Fruit fly (Drosophila melanogaster) whole organism, embryonic: ENCODE results near the gene Hf.

Experiments used
- Awh ChIP-seq: fragments of 200-800 bp; sonication (Bioruptor generic); IDR thresholded peaks from 2 replicates; pipeline ENCODE4, ENCODE4 v1.3.6; 2022; ENCODE audit warnings: missing biosample characterization, missing genetic modification characterization
- CG1024 ChIP-seq: fragments of 200-800 bp; sonication (Bioruptor generic); IDR thresholded peaks from 2 replicates; pipeline ENCODE4 v1.3.6; 2022; ENCODE audit warnings: missing biosample characterization, missing genetic modification characterization
- CG10543 ChIP-seq: fragments of 200-800 bp; sonication (Bioruptor generic); optimal IDR thresholded peaks from 3 replicates; lab custom pipeline; 2017; ENCODE audit warnings: missing biosample characterization, mild to moderate bottlenecking, missing genetic modification characterization, moderate library complexity
- CG11398 ChIP-seq: fragments of 200-800 bp; sonication (Bioruptor generic); optimal IDR thresholded peaks from 2 replicates; lab custom pipeline; 2016; ENCODE audit warnings: missing biosample characterization, missing genetic modification characterization
- CG12155 ChIP-seq: fragments of 200-800 bp; sonication (Bioruptor generic); optimal IDR thresholded peaks from 3 replicates; lab custom pipeline; 2016; ENCODE audit warnings: missing biosample characterization, missing genetic modification characterization
- CG12659 ChIP-seq: fragments of 200-800 bp; sonication (Bioruptor generic); optimal IDR thresholded peaks from 3 replicates; lab custom pipeline; 2017; ENCODE audit warnings: mild to moderate bottlenecking, missing biosample characterization, missing genetic modification reagents, missing genetic modification characterization
- CG13424 ChIP-seq: fragments of 200-800 bp; sonication (Bioruptor generic); optimal IDR thresholded peaks from 2 replicates; lab custom pipeline; 2019; ENCODE audit warnings: missing biosample characterization, mild to moderate bottlenecking, missing genetic modification characterization, moderate library complexity
- CG18262 ChIP-seq: fragments of 200-800 bp; optimal IDR thresholded peaks from 3 replicates; lab custom pipeline; 2019; ENCODE audit warnings: missing biosample characterization, mild to moderate bottlenecking, missing genetic modification characterization, moderate library complexity
- CG18619 ChIP-seq: fragments of 200-800 bp; sonication (Bioruptor generic); optimal IDR thresholded peaks from 3 replicates; lab custom pipeline; 2017; ENCODE audit warnings: missing biosample characterization, mild to moderate bottlenecking, missing genetic modification characterization
- CG3065 ChIP-seq: fragments of 200-800 bp; sonication (Bioruptor generic); optimal IDR thresholded peaks from 2 replicates; lab custom pipeline; 2016; ENCODE audit warnings: missing biosample characterization, missing genetic modification characterization
- CG31388 ChIP-seq: fragments of 200-800 bp; sonication (Bioruptor generic); optimal IDR thresholded peaks from 2 replicates; lab custom pipeline; 2016; ENCODE audit warnings: missing biosample characterization, missing genetic modification characterization
- CG3163 ChIP-seq: fragments of 200-800 bp; sonication (Bioruptor generic); optimal IDR thresholded peaks from 3 replicates; lab custom pipeline; 2016; ENCODE audit warnings: missing biosample characterization, missing genetic modification characterization
- CG3281 ChIP-seq: fragments of 200-800 bp; sonication (Bioruptor generic); optimal IDR thresholded peaks from 3 replicates; lab custom pipeline; 2017; ENCODE audit warnings: missing biosample characterization, mild to moderate bottlenecking, missing genetic modification characterization
- CG34376 ChIP-seq: fragments of 200-800 bp; sonication (Bioruptor generic); optimal IDR thresholded peaks from 2 replicates; lab custom pipeline; 2018; ENCODE audit warnings: missing biosample characterization, mild to moderate bottlenecking, missing genetic modification characterization
- CG34422 ChIP-seq: fragments of 200-800 bp; sonication (Bioruptor generic); IDR thresholded peaks from 3 replicates; pipeline ENCODE4 v1.3.6; 2022; ENCODE audit warnings: missing biosample characterization, missing genetic modification characterization
- CG3838 ChIP-seq: fragments of 200-800 bp; sonication (Bioruptor generic); optimal IDR thresholded peaks from 3 replicates; lab custom pipeline; 2016; ENCODE audit warnings: missing biosample characterization, missing genetic modification characterization
- CG4730 ChIP-seq: fragments of 200-800 bp; sonication (Bioruptor generic); IDR thresholded peaks from 2 replicates; pipeline ENCODE4 v1.3.6; 2022; ENCODE audit warnings: missing biosample characterization, missing genetic modification characterization
- CG6272 ChIP-seq: fragments of 200-800 bp; sonication (Bioruptor generic); IDR thresholded peaks from 2 replicates; pipeline ENCODE4 v1.3.6; 2022; ENCODE audit warnings: missing biosample characterization, missing genetic modification characterization
- CG7928 ChIP-seq: fragments of 200-800 bp; sonication (Bioruptor generic); optimal IDR thresholded peaks from 2 replicates; lab custom pipeline; 2017; ENCODE audit warnings: missing biosample characterization, mild to moderate bottlenecking, missing genetic modification characterization
- CG7987 ChIP-seq: fragments of 200-800 bp; sonication (Bioruptor generic); optimal IDR thresholded peaks from 2 replicates; lab custom pipeline; 2018; ENCODE audit warnings: missing biosample characterization, mild to moderate bottlenecking, missing genetic modification characterization, moderate library complexity
- D19A ChIP-seq: fragments of 200-800 bp; optimal IDR thresholded peaks from 3 replicates; lab custom pipeline; 2019; ENCODE audit warnings: missing biosample characterization, mild to moderate bottlenecking, missing genetic modification characterization, moderate library complexity
- D19B ChIP-seq: fragments of 200-800 bp; sonication (Bioruptor generic); optimal IDR thresholded peaks from 2 replicates; lab custom pipeline; 2017; ENCODE audit warnings: missing biosample characterization, mild to moderate bottlenecking, missing genetic modification characterization
- Dbx ChIP-seq: fragments of 200-800 bp; sonication (Bioruptor generic); IDR thresholded peaks from 3 replicates; pipeline ENCODE4 v1.3.6; 2022; ENCODE audit warnings: missing biosample characterization, missing genetic modification characterization
- Doc3 ChIP-seq: fragments of 200-800 bp; sonication (Bioruptor generic); IDR thresholded peaks from 3 replicates; pipeline ENCODE4 v1.3.6; 2022; ENCODE audit warnings: missing biosample characterization, missing genetic modification characterization; ENCODE audit not compliant: partially characterized antibody
- Eip74EF ChIP-seq, 2 experiments: fragments of 200-800 bp in 1 of 2; fragments of >200 bp in 1 of 2; sonication (Bioruptor generic) in 1 of 2; optimal IDR thresholded peaks; 2 replicates each; lab custom pipeline; 2017 to 2019; ENCODE audit warnings: missing biosample characterization in 2 of 2, missing genetic modification characterization in 2 of 2, mild to moderate bottlenecking in 1 of 2, moderate library complexity in 1 of 2
- Ets97D ChIP-seq: fragments of 200-800 bp; sonication (Bioruptor generic); optimal IDR thresholded peaks from 3 replicates; lab custom pipeline; 2016; ENCODE audit warnings: missing biosample characterization, missing genetic modification characterization
- HLHmδ ChIP-seq: fragments of 200-800 bp; sonication (Bioruptor generic); optimal IDR thresholded peaks from 2 replicates; lab custom pipeline; 2018; ENCODE audit warnings: missing biosample characterization, mild to moderate bottlenecking, missing genetic modification characterization, moderate library complexity
- HmgZ ChIP-seq: fragments of 200-800 bp; sonication (Bioruptor generic); optimal IDR thresholded peaks from 2 replicates; lab custom pipeline; 2018; ENCODE audit warnings: missing biosample characterization, mild to moderate bottlenecking, missing genetic modification characterization
- Kr ChIP-seq: fragments of 200-800 bp; sonication (Bioruptor generic); optimal IDR thresholded peaks from 2 replicates; lab custom pipeline; 2017; ENCODE audit warnings: missing biosample characterization, mild to moderate bottlenecking, missing genetic modification characterization
- Lim3 ChIP-seq: fragments of 200-800 bp; sonication (Bioruptor generic); IDR thresholded peaks from 2 replicates; pipeline ENCODE4 v1.3.6; 2022; ENCODE audit warnings: missing biosample characterization, missing genetic modification characterization
- Sox102F ChIP-seq: fragments of 200-800 bp; sonication (Bioruptor generic); optimal IDR thresholded peaks from 2 replicates; lab custom pipeline; 2018; ENCODE audit warnings: missing biosample characterization, mild to moderate bottlenecking, missing genetic modification characterization, moderate library complexity
- ash1 ChIP-seq: fragments of 200-800 bp; sonication (Bioruptor generic); optimal IDR thresholded peaks from 2 replicates; lab custom pipeline; 2018; ENCODE audit warnings: missing biosample characterization, mild to moderate bottlenecking, missing genetic modification characterization
- br ChIP-seq: fragments of >200 bp; optimal IDR thresholded peaks from 2 replicates; lab custom pipeline; 2017
- btn ChIP-seq: fragments of 200-800 bp; sonication (Bioruptor generic); optimal IDR thresholded peaks from 2 replicates; lab custom pipeline; 2016; ENCODE audit warnings: missing biosample characterization, missing genetic modification characterization
- croc ChIP-seq: fragments of 200-800 bp; sonication (Bioruptor generic); conservative IDR thresholded peaks from 3 replicates; pipeline ENCODE4 v1.3.6; 2022; ENCODE audit warnings: missing biosample characterization, missing genetic modification characterization
- da ChIP-seq: fragments of 200-800 bp; sonication (Bioruptor generic); optimal IDR thresholded peaks from 2 replicates; lab custom pipeline; 2016; ENCODE audit warnings: missing biosample characterization, missing genetic modification characterization
- exex ChIP-seq: fragments of 200-800 bp; sonication (Bioruptor generic); optimal IDR thresholded peaks from 4 replicates; lab custom pipeline; 2018; ENCODE audit warnings: missing biosample characterization, mild to moderate bottlenecking, missing genetic modification characterization, moderate library complexity
- gcm ChIP-seq: fragments of 200-800 bp; sonication (Bioruptor generic); optimal IDR thresholded peaks from 2 replicates; lab custom pipeline; 2019; ENCODE audit warnings: missing biosample characterization, mild to moderate bottlenecking, missing genetic modification characterization, moderate library complexity
- gfzf ChIP-seq: fragments of 200-800 bp; sonication (Bioruptor generic); optimal IDR thresholded peaks from 2 replicates; lab custom pipeline; 2016; ENCODE audit warnings: missing biosample characterization, mild to moderate bottlenecking, missing genetic modification characterization, moderate library complexity
- jumu ChIP-seq: fragments of 200-800 bp; sonication (Bioruptor generic); optimal IDR thresholded peaks from 3 replicates; lab custom pipeline; 2016; ENCODE audit warnings: missing biosample characterization, missing genetic modification characterization
- lmd ChIP-seq: fragments of 200-800 bp; sonication (Bioruptor generic); IDR thresholded peaks from 2 replicates; pipeline ENCODE4 v1.3.6; 2022; ENCODE audit warnings: missing biosample characterization, missing genetic modification characterization
- mirr ChIP-seq: fragments of 200-800 bp; sonication (Bioruptor generic); optimal IDR thresholded peaks from 3 replicates; lab custom pipeline; 2018; ENCODE audit warnings: missing biosample characterization, mild to moderate bottlenecking, missing genetic modification characterization
- peb ChIP-seq: fragments of 200-800 bp; sonication (Bioruptor generic); IDR thresholded peaks from 2 replicates; pipeline ENCODE4 v1.3.6; 2022; ENCODE audit warnings: missing biosample characterization, missing genetic modification characterization
- phol ChIP-seq: fragments of 200-800 bp; sonication (Bioruptor generic); optimal IDR thresholded peaks from 3 replicates; lab custom pipeline; 2018; ENCODE audit warnings: missing biosample characterization, mild to moderate bottlenecking, missing genetic modification characterization, moderate library complexity
- pum ChIP-seq: fragments of 200-800 bp; sonication (Bioruptor generic); optimal IDR thresholded peaks from 2 replicates; lab custom pipeline; 2016; ENCODE audit warnings: missing biosample characterization, missing genetic modification characterization
- sens ChIP-seq: fragments of 200-800 bp; sonication (Bioruptor generic); peaks from one replicate; lab custom pipeline; 2016; ENCODE audit warnings: missing biosample characterization, missing genetic modification characterization
- stc ChIP-seq: fragments of 200-800 bp; sonication (Bioruptor generic); IDR thresholded peaks from 2 replicates; pipeline ENCODE4 v1.3.6; 2022; ENCODE audit warnings: missing biosample characterization, missing genetic modification characterization
- tgo ChIP-seq: fragments of 200-800 bp; sonication (Bioruptor generic); IDR thresholded peaks from 3 replicates; pipeline ENCODE4 v1.3.6; 2022; ENCODE audit warnings: missing biosample characterization, missing genetic modification characterization
- toy ChIP-seq: fragments of 200-800 bp; sonication (Bioruptor generic); IDR thresholded peaks from 2 replicates; pipeline ENCODE4 v1.3.6; 2022; ENCODE audit warnings: missing biosample characterization, missing genetic modification characterization
- unpg ChIP-seq: fragments of 200-800 bp; sonication (Bioruptor generic); optimal IDR thresholded peaks from 3 replicates; lab custom pipeline; 2018; ENCODE audit warnings: missing biosample characterization, mild to moderate bottlenecking, missing genetic modification characterization, moderate library complexity
- wek ChIP-seq: fragments of 200-800 bp; sonication (Bioruptor generic); optimal IDR thresholded peaks from 3 replicates; lab custom pipeline; 2018; ENCODE audit warnings: missing biosample characterization, mild to moderate bottlenecking, missing genetic modification characterization, moderate library complexity
- zfh1 ChIP-seq: fragments of 200-800 bp; sonication (Bioruptor generic); IDR thresholded peaks from 3 replicates; pipeline ENCODE4 v1.3.6; 2022; ENCODE audit warnings: missing biosample characterization, missing genetic modification characterization

Hf gene

dm6 chr2L:19930102-19930501, 37.4 kb downstream of the Hf start (continued):
- TF ChIP-seq tgo (GFP tag; lab: Robert Waterston, UW): peak; percentile 26; the same call in 1 of the 3 replicates
- TF ChIP-seq CG6272 (GFP tag; lab: Robert Waterston, UW): no peak
- no peak for TF ChIP-seq D19B (GFP tag; lab: Kevin White, UChicago)
- TF ChIP-seq HLHmδ (GFP tag; lab: Kevin White, UChicago): no peak
- peak; percentile 55 for TF ChIP-seq phol (tag; lab: Kevin White, UChicago)
- no peak for TF ChIP-seq pum
- TF ChIP-seq stc (GFP tag; lab: Robert Waterston, UW): no peak
- TF ChIP-seq mirr: no peak
- no peak for TF ChIP-seq CG3065
- TF ChIP-seq CG34422 (GFP tag; lab: Robert Waterston, UW): no peak
- peak; percentile 23 for TF ChIP-seq D19A
- TF ChIP-seq peb (GFP tag; lab: Robert Waterston, UW): no peak
- TF ChIP-seq Eip74EF (GFP tag; optimal IDR thresholded peaks at IDR 0.05; lab: Kevin White, UChicago): peak in 1 of 2 experiments; percentile 4
- TF ChIP-seq br (lab: Kevin White, UChicago): no peak
- no peak for TF ChIP-seq CG3163 (GFP tag; lab: Kevin White, UChicago)
- no peak for TF ChIP-seq CG11398 (GFP tag; lab: Kevin White, UChicago)
- no peak for TF ChIP-seq jumu (GFP tag; lab: Kevin White, UChicago)
- no peak for TF ChIP-seq zfh1
- no peak for TF ChIP-seq CG3838
- TF ChIP-seq Awh (GFP tag; lab: Robert Waterston, UW): 0 out of 2 replicates have a peak, but pooled peaks have one; percentile 35
- TF ChIP-seq btn (GFP tag; lab: Kevin White, UChicago): no peak
- no peak for TF ChIP-seq CG12155 (GFP tag; lab: Kevin White, UChicago)
- TF ChIP-seq exex: peak; percentile 6
- TF ChIP-seq Ets97D: no peak
- peak; percentile 57 for TF ChIP-seq CG13424
- TF ChIP-seq lmd (GFP tag; lab: Robert Waterston, UW): peak; percentile 17; the same call in 1 of the 2 replicates
- TF ChIP-seq gcm: no peak
- no peak for TF ChIP-seq Doc3 (GFP tag; lab: Robert Waterston, UW)
- no peak for TF ChIP-seq CG7928 (GFP tag; lab: Kevin White, UChicago)
- no peak for TF ChIP-seq gfzf
- no peak for TF ChIP-seq Lim3 (GFP tag; lab: Robert Waterston, UW)
- peak; percentile 42 for TF ChIP-seq unpg (GFP tag; lab: Kevin White, UChicago)
- no peak for TF ChIP-seq HmgZ (tag; lab: Kevin White, UChicago)
- no peak for TF ChIP-seq CG34376 (GFP tag; lab: Kevin White, UChicago)
- TF ChIP-seq sens (GFP tag; lab: Kevin White, UChicago): peak; percentile 56
- no peak for TF ChIP-seq CG18262 (tag; lab: Kevin White, UChicago)
- TF ChIP-seq Sox102F (GFP tag; lab: Kevin White, UChicago): peak; percentile 61
- TF ChIP-seq CG31388 (GFP tag; lab: Kevin White, UChicago): no peak
- TF ChIP-seq CG18619 (GFP tag; lab: Kevin White, UChicago): peak; percentile 29
- TF ChIP-seq toy (GFP tag; lab: Robert Waterston, UW): no peak
- TF ChIP-seq wek (GFP tag; lab: Kevin White, UChicago): no peak
- TF ChIP-seq CG1024 (GFP tag; lab: Robert Waterston, UW): no peak
- TF ChIP-seq CG7987 (GFP tag; lab: Kevin White, UChicago): no peak
- no peak for TF ChIP-seq ash1 (GFP tag; lab: Kevin White, UChicago)
- peak; percentile 60; the same call in 2 of the 3 replicates for TF ChIP-seq Dbx (GFP tag; lab: Robert Waterston, UW)
- no peak for TF ChIP-seq da (GFP tag; lab: Kevin White, UChicago)
- peak; percentile 29 for TF ChIP-seq CG12659 (GFP tag; lab: Kevin White, UChicago)
- no peak for TF ChIP-seq CG10543 (GFP tag; lab: Kevin White, UChicago)
- no peak for TF ChIP-seq Kr (GFP tag; lab: Kevin White, UChicago)
- TF ChIP-seq CG3281 (GFP tag; lab: Kevin White, UChicago): peak; percentile 66
- no peak for TF ChIP-seq croc
- TF ChIP-seq CG4730 (GFP tag; lab: Robert Waterston, UW): no peak; the same call in 1 of the 2 replicates
